Worm (Caenorhabditis elegans) whole organism, L2 larva: ENCODE measurements around the gene F39F10.4.

Experiments used
- C34F6.9 ChIP-seq: fragments of 150-350 bp; optimal IDR thresholded peaks from 2 replicates; lab custom pipeline; 2014; ENCODE audit warnings: missing biosample characterization, missing genetic modification characterization
- F13H6.1 ChIP-seq: sonication (generic microtip); optimal IDR thresholded peaks from 2 replicates; lab custom pipeline; 2016; ENCODE audit warnings: missing genetic modification characterization, missing compliant biosample characterization
- R02D3.7 ChIP-seq: fragments of 150-350 bp; optimal IDR thresholded peaks from 2 replicates; lab custom pipeline; 2014; ENCODE audit warnings: missing biosample characterization, missing genetic modification characterization
- Y55F3AM.14 ChIP-seq: fragments of 200-800 bp; sonication (Bioruptor generic); optimal IDR thresholded peaks from 2 replicates; lab custom pipeline; 2018; ENCODE audit warnings: mild to moderate bottlenecking, missing genetic modification characterization, missing compliant biosample characterization
- ZK546.5 ChIP-seq: sonication (generic microtip); optimal IDR thresholded peaks from 2 replicates; lab custom pipeline; 2017; ENCODE audit warnings: missing biosample characterization, missing genetic modification characterization
- alr-1 ChIP-seq: fragments of 150-350 bp; optimal IDR thresholded peaks from 2 replicates; lab custom pipeline; 2014; ENCODE audit warnings: missing biosample characterization, missing genetic modification characterization
- aly-2 ChIP-seq: fragments of 150-350 bp; optimal IDR thresholded peaks from 2 replicates; lab custom pipeline; 2014; ENCODE audit warnings: missing biosample characterization, missing genetic modification characterization
- ama-1 ChIP-seq: fragments of 150-350 bp; optimal IDR thresholded peaks from 2 replicates; lab custom pipeline; 2018; ENCODE audit warnings: inconsistent platforms
- blmp-1 ChIP-seq: sonication (generic microtip); optimal IDR thresholded peaks from 2 replicates; lab custom pipeline; 2017; ENCODE audit warnings: missing genetic modification characterization, mild to moderate bottlenecking, missing compliant biosample characterization, antibody characterized with exemption, moderate library complexity; ENCODE audit not compliant: insufficient read depth
- ceh-16 ChIP-seq: fragments of 150-350 bp; optimal IDR thresholded peaks from 2 replicates; lab custom pipeline; 2014; ENCODE audit warnings: missing biosample characterization, missing genetic modification characterization
- ceh-82 ChIP-seq: fragments of 150-350 bp; optimal IDR thresholded peaks from 2 replicates; lab custom pipeline; 2014; ENCODE audit warnings: missing biosample characterization, missing genetic modification characterization
- crh-2 ChIP-seq: sonication (generic microtip); optimal IDR thresholded peaks from 2 replicates; lab custom pipeline; 2017; ENCODE audit warnings: missing biosample characterization, missing genetic modification characterization
- egl-27 ChIP-seq: sonication (generic microtip); optimal IDR thresholded peaks from 3 replicates; lab custom pipeline; 2017; ENCODE audit warnings: missing biosample characterization, missing genetic modification reagents, missing genetic modification characterization
- fos-1 ChIP-seq: fragments of 150-350 bp; optimal IDR thresholded peaks from 2 replicates; lab custom pipeline; 2014; ENCODE audit warnings: missing biosample characterization, missing genetic modification characterization
- gmeb-1 ChIP-seq: fragments of 150-350 bp; optimal IDR thresholded peaks from 2 replicates; lab custom pipeline; 2014; ENCODE audit warnings: missing biosample characterization, missing genetic modification characterization
- lin-11 ChIP-seq: fragments of 150-350 bp; sonication (generic microtip); optimal IDR thresholded peaks from 2 replicates; lab custom pipeline; 2014; ENCODE audit warnings: missing biosample characterization, missing genetic modification characterization, inconsistent platforms, mixed read lengths
- lin-13 ChIP-seq: fragments of 150-350 bp; optimal IDR thresholded peaks from 2 replicates; lab custom pipeline; 2014; ENCODE audit warnings: missing biosample characterization, missing genetic modification reagents, missing genetic modification characterization
- lin-39 ChIP-seq: fragments of 150-350 bp; optimal IDR thresholded peaks from 2 replicates; lab custom pipeline; 2014; ENCODE audit warnings: missing biosample characterization, missing genetic modification reagents, missing genetic modification characterization
- lsy-2 ChIP-seq, 2 experiments: fragments of 150-350 bp in 1 of 2; sonication (generic microtip) in 1 of 2; optimal IDR thresholded peaks; 2 replicates each; lab custom pipeline; 2014 to 2017; ENCODE audit warnings: missing biosample characterization in 2 of 2, missing genetic modification characterization in 2 of 2
- mdl-1 ChIP-seq, 2 experiments: fragments of 150-350 bp in 1 of 2; sonication (generic microtip) in 1 of 2; optimal IDR thresholded peaks; 2 replicates each; lab custom pipeline; 2017; ENCODE audit warnings: missing biosample characterization in 2 of 2, missing genetic modification characterization in 2 of 2
- nhr-10 ChIP-seq: sonication (generic microtip); optimal IDR thresholded peaks from 2 replicates; lab custom pipeline; 2017; ENCODE audit warnings: missing biosample characterization, missing genetic modification characterization
- nhr-12 ChIP-seq: fragments of 150-350 bp; optimal IDR thresholded peaks from 2 replicates; lab custom pipeline; 2014; ENCODE audit warnings: missing biosample characterization, missing genetic modification characterization
- nhr-129 ChIP-seq: fragments of 150-350 bp; optimal IDR thresholded peaks from 2 replicates; lab custom pipeline; 2014; ENCODE audit warnings: missing biosample characterization, missing genetic modification characterization
- nhr-237 ChIP-seq: fragments of 150-350 bp; optimal IDR thresholded peaks from 2 replicates; lab custom pipeline; 2014; ENCODE audit warnings: missing biosample characterization, missing genetic modification characterization
- nhr-25 ChIP-seq: fragments of 150-350 bp; sonication (generic microtip); optimal IDR thresholded peaks from 3 replicates; lab custom pipeline; 2014; ENCODE audit warnings: missing biosample characterization, missing genetic modification characterization
- nhr-77 ChIP-seq: fragments of 150-350 bp; optimal IDR thresholded peaks from 2 replicates; lab custom pipeline; 2014; ENCODE audit warnings: missing biosample characterization, missing genetic modification characterization
- peb-1 ChIP-seq: fragments of 150-350 bp; optimal IDR thresholded peaks from 2 replicates; lab custom pipeline; 2014; ENCODE audit warnings: missing biosample characterization, missing genetic modification characterization
- sem-4 ChIP-seq: fragments of 150-350 bp; optimal IDR thresholded peaks from 2 replicates; lab custom pipeline; 2014; ENCODE audit warnings: missing biosample characterization, missing genetic modification reagents, missing genetic modification characterization
- skn-1 ChIP-seq: sonication (generic microtip); optimal IDR thresholded peaks from 2 replicates; lab custom pipeline; 2017; ENCODE audit warnings: missing biosample characterization, missing genetic modification characterization
- sma-9 ChIP-seq, 2 experiments: fragments of 150-350 bp in 1 of 2; sonication (generic microtip) in 1 of 2; optimal IDR thresholded peaks; 2 replicates each; lab custom pipeline; 2014 to 2016; ENCODE audit warnings: missing genetic modification characterization in 2 of 2, mild to moderate bottlenecking in 1 of 2, missing biosample characterization in 1 of 2, missing compliant biosample characterization in 1 of 2, missing genetic modification reagents in 1 of 2, moderate library complexity in 1 of 2
- snpc-4 ChIP-seq: fragments of 150-350 bp; optimal IDR thresholded peaks from 2 replicates; lab custom pipeline; 2014; ENCODE audit warnings: missing biosample characterization, missing genetic modification characterization
- unc-39 ChIP-seq: fragments of 150-350 bp; optimal IDR thresholded peaks from 2 replicates; lab custom pipeline; 2014; ENCODE audit warnings: missing biosample characterization, missing genetic modification characterization
- unc-55 ChIP-seq: fragments of 150-350 bp; sonication (generic microtip); optimal IDR thresholded peaks from 3 replicates; lab custom pipeline; 2014; ENCODE audit warnings: missing biosample characterization, missing genetic modification reagents, missing genetic modification characterization
- unc-62 ChIP-seq: fragments of 150-350 bp; optimal IDR thresholded peaks from 2 replicates; lab custom pipeline; 2014; ENCODE audit warnings: missing biosample characterization, missing genetic modification reagents, missing genetic modification characterization
- zag-1 ChIP-seq: fragments of 150-350 bp; optimal IDR thresholded peaks from 2 replicates; lab custom pipeline; 2014; ENCODE audit warnings: missing biosample characterization, missing genetic modification characterization
- ztf-1 ChIP-seq: fragments of 200-800 bp; sonication (Bioruptor generic); conservative IDR thresholded peaks from 2 replicates; pipeline ENCODE4 v1.3.6; 2022; ENCODE audit warnings: missing genetic modification characterization, missing compliant biosample characterization
- ztf-11 ChIP-seq: sonication (generic microtip); optimal IDR thresholded peaks from 2 replicates; lab custom pipeline; 2017; ENCODE audit warnings: missing biosample characterization, missing genetic modification characterization
- ztf-4 ChIP-seq: fragments of 150-350 bp; optimal IDR thresholded peaks from 2 replicates; lab custom pipeline; 2014; ENCODE audit warnings: missing biosample characterization, missing genetic modification characterization

F39F10.4 gene

DNA sequence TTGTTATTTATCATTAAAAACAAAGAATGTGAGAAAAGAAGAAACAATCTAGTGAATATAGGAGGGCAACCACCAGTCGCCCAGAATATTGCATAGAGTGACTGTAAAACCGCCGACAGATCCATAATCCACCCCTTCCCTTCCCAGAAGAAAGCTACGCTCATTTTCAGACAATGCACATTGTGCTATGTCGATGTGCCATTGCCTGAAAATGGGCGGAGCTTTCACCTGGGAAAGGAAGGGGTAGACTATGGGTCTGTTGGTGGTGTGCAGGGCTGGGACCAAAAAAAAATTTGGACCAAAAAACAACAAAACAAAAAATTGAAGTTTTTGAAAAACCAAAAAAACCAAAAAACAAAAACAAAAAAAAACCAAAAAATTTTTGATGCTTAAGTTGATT lies at the start of gene F39F10.4:
Gene F39F10.4, minus strand, starts transcription at position 101 of the 400 bp plus-strand sequence.
- TF ChIP-seq unc-55 (GFP tag; lab: Kevin White, UChicago) (no peak), crh-2 (no peak), fos-1 (tag; lab: Kevin White, UChicago) (no peak), lin-39 (tag; lab: Kevin White, UChicago) (no peak), egl-27 (tag; lab: Kevin White, UChicago) (no peak), zag-1 (no peak), C34F6.9 (tag; lab: Kevin White, UChicago) (no peak), aly-2 (no peak), mdl-1 (tag; optimal IDR thresholded peaks at IDR 0.05; lab: Kevin White, UChicago) (no peak), gmeb-1 (no peak), blmp-1 (tag; lab: Kevin White, UChicago) (no peak), ZK546.5 (tag; lab: Kevin White, UChicago) (no peak), ceh-82 (tag; lab: Kevin White, UChicago) (no peak), snpc-4 (tag; lab: Kevin White, UChicago) (no peak), alr-1 (no peak), unc-62 (GFP tag; lab: Kevin White, UChicago) (no peak)
- TF ChIP-seq, all 48 proteins: peak for 0

DNA sequence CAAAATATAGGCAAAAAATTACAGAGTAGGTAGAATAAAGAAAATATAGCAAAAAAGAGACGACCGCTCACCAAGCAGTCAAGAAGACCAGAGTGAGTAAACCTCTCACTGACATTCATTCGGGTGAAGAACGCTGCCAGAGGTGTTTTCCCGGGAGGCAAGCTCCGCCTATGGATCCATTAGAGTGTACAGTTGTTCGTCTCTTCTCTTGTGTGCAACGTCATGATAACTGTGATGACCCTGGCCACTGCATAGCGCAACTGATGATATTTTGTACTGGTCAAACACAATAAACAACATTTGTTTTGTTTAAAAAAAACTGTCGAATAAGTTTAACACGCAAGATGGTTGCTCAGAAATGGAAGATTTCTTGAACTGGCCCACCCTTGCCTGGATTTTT lies 49.3 kb upstream of the F39F10.4 start, which contains the start of gene F52G3.8:
Gene F52G3.8, minus strand, starts transcription at position 101 of the 400 bp plus-strand sequence.
- TF ChIP-seq crh-2 (no peak), Y55F3AM.14 (no peak), R02D3.7 (tag; lab: Kevin White, UChicago) (no peak)

DNA sequence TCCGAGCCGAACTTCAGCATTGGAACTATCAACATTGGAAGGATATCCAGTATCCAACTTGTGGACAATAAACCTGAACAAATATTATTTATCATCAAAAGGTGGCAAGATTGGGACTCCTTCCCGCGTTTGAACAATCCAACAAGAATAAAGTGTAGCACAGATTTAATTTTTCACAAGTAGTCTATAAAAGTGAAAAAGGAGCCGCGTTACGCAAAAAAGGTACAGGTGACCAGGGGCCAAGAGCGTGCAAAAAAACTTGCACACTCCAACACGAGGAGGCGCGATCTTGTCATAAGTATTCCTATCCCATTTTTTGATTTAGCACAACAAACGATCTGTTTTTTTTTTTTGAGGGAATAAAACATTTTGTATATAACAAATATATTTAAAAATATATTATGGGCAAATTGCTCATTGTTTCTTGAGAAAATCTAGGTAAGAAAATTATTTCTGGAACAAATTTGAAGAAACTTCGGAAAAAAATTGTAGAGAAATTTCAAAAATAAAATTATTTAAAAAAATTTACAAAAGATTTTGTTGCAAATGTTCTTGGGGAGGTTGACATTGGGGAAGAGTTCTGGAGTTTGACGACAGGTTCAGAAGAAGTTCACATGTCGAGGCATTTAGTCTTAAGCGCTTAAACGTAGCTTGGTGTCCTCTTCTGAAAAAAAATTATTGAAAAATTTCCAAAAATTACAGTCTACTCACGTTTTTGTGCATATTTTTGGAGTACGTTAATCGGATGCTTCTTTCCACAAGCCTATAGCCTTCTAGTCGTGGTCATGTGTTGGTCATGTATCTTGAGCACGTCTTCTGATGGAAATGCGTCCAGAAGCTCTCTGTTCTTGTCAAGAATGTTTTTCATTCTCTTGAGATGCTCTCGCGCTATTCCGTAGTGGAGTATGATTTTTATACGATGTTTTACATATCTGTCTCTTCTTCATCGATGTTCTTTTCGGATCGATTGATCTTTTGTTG lies 40.7 kb upstream of the F39F10.4 start:
- TF ChIP-seq blmp-1 (tag; lab: Kevin White, UChicago), result no peak
- TF ChIP-seq egl-27 (tag; lab: Kevin White, UChicago), result no peak
- TF ChIP-seq lin-39 (tag; lab: Kevin White, UChicago), result no peak
- TF ChIP-seq ama-1 (lab: Kevin White, UChicago), result peak; percentile 92
- no peak for TF ChIP-seq sma-9 (GFP tag; optimal IDR thresholded peaks at IDR 0.05; lab: Kevin White, UChicago)
- no peak for TF ChIP-seq sma-9 (tag; optimal IDR thresholded peaks at IDR 0.05; lab: Kevin White, UChicago)
- TF ChIP-seq sem-4, result no peak
- TF ChIP-seq nhr-129 (tag; lab: Kevin White, UChicago), result peak; percentile 32
- TF ChIP-seq unc-55 (GFP tag; lab: Kevin White, UChicago), result peak; percentile 5
- TF ChIP-seq, all 48 proteins: peak for 3

- no peak for TF ChIP-seq lin-39 (tag; lab: Kevin White, UChicago)
- TF ChIP-seq F13H6.1 (tag; lab: Kevin White, UChicago), result no peak
- TF ChIP-seq unc-39 (tag; lab: Kevin White, UChicago), result no peak
- no peak for TF ChIP-seq nhr-12 (tag; lab: Kevin White, UChicago)
- TF ChIP-seq ztf-11 (tag; lab: Kevin White, UChicago), result no peak
- no peak for TF ChIP-seq ztf-1 (GFP tag; lab: Robert Waterston, UW)
- TF ChIP-seq ZK546.5 (tag; lab: Kevin White, UChicago), result no peak
Observed at ce11 chrX:16942316-16942715, 38.8 kb upstream of the F39F10.4 start.

- TF ChIP-seq ztf-11 (tag; lab: Kevin White, UChicago), result no peak
- no peak for TF ChIP-seq ceh-16 (tag; lab: Kevin White, UChicago)
- peak; percentile 18 for TF ChIP-seq nhr-77 (tag; lab: Kevin White, UChicago)
- TF ChIP-seq lin-13, result peak; percentile 81
- TF ChIP-seq peb-1 (tag; lab: Kevin White, UChicago), result no peak
- no peak for TF ChIP-seq lin-39 (tag; lab: Kevin White, UChicago)
- TF ChIP-seq sma-9 (GFP tag; optimal IDR thresholded peaks at IDR 0.05; lab: Kevin White, UChicago), result peak; percentile 40
- TF ChIP-seq sma-9 (tag; optimal IDR thresholded peaks at IDR 0.05; lab: Kevin White, UChicago), result no peak
- TF ChIP-seq nhr-10 (tag; lab: Kevin White, UChicago), result peak; percentile 33
- peak; percentile 87 for TF ChIP-seq ztf-4 (tag; lab: Kevin White, UChicago)
- peak; percentile 13 for TF ChIP-seq nhr-237 (tag; lab: Kevin White, UChicago)
- TF ChIP-seq mdl-1 (tag; optimal IDR thresholded peaks at IDR 0.05; lab: Kevin White, UChicago), result no peak
- peak; percentile 66 for TF ChIP-seq sem-4
- TF ChIP-seq nhr-129 (tag; lab: Kevin White, UChicago), result peak; percentile 96
- peak; percentile 37 to 43 for TF ChIP-seq lsy-2 (tag; optimal IDR thresholded peaks at IDR 0.05; lab: Kevin White, UChicago)
- no peak for TF ChIP-seq unc-39 (tag; lab: Kevin White, UChicago)
- TF ChIP-seq Y55F3AM.14, result no peak
- TF ChIP-seq skn-1, result peak; percentile 44
- peak; percentile 67 for TF ChIP-seq nhr-25 (tag; lab: Kevin White, UChicago)
- no peak for TF ChIP-seq lin-11 (tag; lab: Kevin White, UChicago)
- peak; percentile 99 for TF ChIP-seq ama-1 (lab: Kevin White, UChicago)
Observed at ce11 chrX:16931255-16932023, 27.9 kb upstream of the F39F10.4 start.
